Worm (Caenorhabditis elegans): Measurements from ENCODE around the gene F55B11.5.
A peak's percentile ranks its signal among the peaks of the same experiment; 100 is the strongest.

ce11 chrIV:14391746-14392145 is 35.7 kb upstream of the F55B11.5 start:
- TF ChIP-seq jun-1 (tag; optimal IDR thresholded peaks at IDR 0.05) (no peak), mab-9 (GFP tag; IDR thresholded peaks at IDR 0.05) (no peak), ztf-11 (tag; optimal IDR thresholded peaks at IDR 0.05) (no peak), lin-39 (tag; optimal IDR thresholded peaks at IDR 0.05) (no peak), nhr-76 (tag; optimal IDR thresholded peaks at IDR 0.05) (no peak), ceh-82 (tag; optimal IDR thresholded peaks at IDR 0.05) (no peak), snu-23 (GFP tag; optimal IDR thresholded peaks at IDR 0.05) (peak; percentile 5), fkh-8 (tag; optimal IDR thresholded peaks at IDR 0.05) (no peak), elt-3 (tag; optimal IDR thresholded peaks at IDR 0.05) (no peak), unc-130 (tag; optimal IDR thresholded peaks at IDR 0.05) (no peak), swsn-7 (tag; optimal IDR thresholded peaks at IDR 0.05) (no peak), egl-27 (tag; optimal IDR thresholded peaks at IDR 0.05) (no peak), lin-15B (tag; optimal IDR thresholded peaks at IDR 0.05) (no peak), aly-2 (tag; optimal IDR thresholded peaks at IDR 0.05) (no peak)

Data from whole organism, L1 larva.